Fruit fly (Drosophila melanogaster) whole organism, pupa: Measurements from ENCODE around the gene IFT46.
A peak's percentile ranks its signal among the peaks of the same experiment; 100 is the strongest.

Source experiments
- CG10348 ChIP-seq: fragments of 200-800 bp; sonication (Bioruptor generic); IDR thresholded peaks from 2 replicates; pipeline ENCODE4 v1.3.6; 2022; ENCODE audit warnings: missing biosample characterization, missing genetic modification characterization
- CG12605 ChIP-seq: fragments of 200-800 bp; sonication (Bioruptor generic); IDR thresholded peaks from 2 replicates; pipeline ENCODE4 v1.3.6; 2022; ENCODE audit warnings: missing biosample characterization, missing genetic modification characterization
- CG13204 ChIP-seq: fragments of 200-800 bp; sonication (Bioruptor generic); optimal IDR thresholded peaks from 2 replicates; lab custom pipeline; 2018; ENCODE audit warnings: missing biosample characterization, mild to moderate bottlenecking, missing genetic modification characterization, moderate library complexity
- CG14655 ChIP-seq: fragments of 200-800 bp; sonication (Bioruptor generic); optimal IDR thresholded peaks from 3 replicates; lab custom pipeline; 2017; ENCODE audit warnings: mild to moderate bottlenecking, missing biosample characterization, missing genetic modification reagents, missing genetic modification characterization
- CG15710 ChIP-seq: fragments of 200-800 bp; sonication (Bioruptor generic); optimal IDR thresholded peaks from 2 replicates; lab custom pipeline; 2018; ENCODE audit warnings: missing biosample characterization, mild to moderate bottlenecking, missing genetic modification characterization, moderate library complexity
- CG17806 ChIP-seq: fragments of 200-800 bp; sonication (Bioruptor generic); optimal IDR thresholded peaks from 2 replicates; lab custom pipeline; 2018; ENCODE audit warnings: missing biosample characterization, mild to moderate bottlenecking, missing genetic modification characterization, moderate library complexity
- CG32121 ChIP-seq: fragments of 200-800 bp; sonication (Bioruptor generic); IDR thresholded peaks from 2 replicates; pipeline ENCODE4 v1.3.6; 2022; ENCODE audit warnings: missing biosample characterization, missing genetic modification characterization
- CG34367 ChIP-seq: fragments of 200-800 bp; sonication (Bioruptor generic); optimal IDR thresholded peaks from 2 replicates; lab custom pipeline; 2018; ENCODE audit warnings: missing biosample characterization, mild to moderate bottlenecking, missing genetic modification characterization
- CG4496 ChIP-seq: fragments of 200-800 bp; sonication (Bioruptor generic); IDR thresholded peaks from 3 replicates; pipeline ENCODE4 v1.3.6; 2022; ENCODE audit warnings: missing biosample characterization, missing genetic modification characterization
- CG8159 ChIP-seq: fragments of 200-800 bp; sonication (Bioruptor generic); optimal IDR thresholded peaks from 3 replicates; lab custom pipeline; 2018; ENCODE audit warnings: missing biosample characterization, mild to moderate bottlenecking, missing genetic modification characterization, moderate library complexity
- CG8301 ChIP-seq: fragments of 200-800 bp; sonication (Bioruptor generic); optimal IDR thresholded peaks from 2 replicates; lab custom pipeline; 2018; ENCODE audit warnings: missing biosample characterization, mild to moderate bottlenecking, missing genetic modification characterization
- CG9948 ChIP-seq: fragments of 200-800 bp; sonication (Bioruptor generic); optimal IDR thresholded peaks from 2 replicates; lab custom pipeline; 2018; ENCODE audit warnings: missing biosample characterization, mild to moderate bottlenecking, missing genetic modification characterization, moderate library complexity
- D1 ChIP-seq: fragments of 200-800 bp; sonication (Bioruptor generic); optimal IDR thresholded peaks from 2 replicates; lab custom pipeline; 2018; ENCODE audit warnings: missing biosample characterization, mild to moderate bottlenecking, missing genetic modification characterization, moderate library complexity
- EcR ChIP-seq: fragments of 200-800 bp; sonication (Bioruptor generic); optimal IDR thresholded peaks from 3 replicates; lab custom pipeline; 2019; ENCODE audit warnings: missing biosample characterization, missing genetic modification characterization, mild to moderate bottlenecking, moderate library complexity, missing genetic modification reagents
- Ets98B ChIP-seq: fragments of 200-800 bp; sonication (Bioruptor generic); IDR thresholded peaks from 2 replicates; pipeline ENCODE4 v1.3.6; 2022; ENCODE audit warnings: missing biosample characterization, missing genetic modification characterization
- Pif1A ChIP-seq: fragments of 200-800 bp; sonication (Bioruptor generic); optimal IDR thresholded peaks from 3 replicates; lab custom pipeline; 2016; ENCODE audit warnings: missing biosample characterization, missing genetic modification characterization
- Pif1B ChIP-seq: fragments of 200-800 bp; sonication (Bioruptor generic); optimal IDR thresholded peaks from 3 replicates; lab custom pipeline; 2016; ENCODE audit warnings: missing biosample characterization, missing genetic modification characterization
- Snoo ChIP-seq: fragments of 200-800 bp; sonication (Bioruptor generic); optimal IDR thresholded peaks from 3 replicates; lab custom pipeline; 2017; ENCODE audit warnings: missing biosample characterization, mild to moderate bottlenecking, missing genetic modification characterization, inconsistent platforms
- fd96Ca ChIP-seq: fragments of 200-800 bp; sonication (Bioruptor generic); IDR thresholded peaks from 3 replicates; pipeline ENCODE4 v1.3.6; 2022; ENCODE audit warnings: missing biosample characterization, missing genetic modification characterization
- gl ChIP-seq: fragments of 200-800 bp; sonication (Bioruptor generic); optimal IDR thresholded peaks from 2 replicates; lab custom pipeline; 2018; ENCODE audit warnings: missing biosample characterization, mild to moderate bottlenecking, missing genetic modification characterization
- rn ChIP-seq: fragments of 200-800 bp; sonication (Bioruptor generic); IDR thresholded peaks from 2 replicates; pipeline ENCODE4 v1.3.6; 2022; ENCODE audit warnings: missing biosample characterization, missing genetic modification characterization

The IFT46 gene

dm6 chr2L:18617003-18617402, 1.1 kb upstream of the IFT46 start, which contains the start of gene MESR3:
Gene MESR3, plus strand, starts transcription at chr2L:18617256.
- TF ChIP-seq CG15710 (tag; lab: Kevin White, UChicago) (peak; percentile 29), CG32121 (GFP tag; lab: Robert Waterston, UW) (peak; percentile 82), CG8301 (peak; percentile 71), CG10348 (no peak), Ets98B (GFP tag; lab: Robert Waterston, UW) (peak; percentile 86), Pif1A (no peak), gl (tag; lab: Kevin White, UChicago) (no peak), EcR (GFP tag; lab: Kevin White, UChicago) (no peak), D1 (tag; lab: Kevin White, UChicago) (peak; percentile 83), CG17806 (peak; percentile 80), rn (0 out of 2 replicates have a peak, but pooled peaks have one; percentile 10), CG4496 (GFP tag; lab: Robert Waterston, UW) (peak; percentile 72), CG14655 (GFP tag; lab: Kevin White, UChicago) (no peak), fd96Ca (GFP tag; lab: Robert Waterston, UW) (peak; percentile 63; the same call in 2 of the 3 replicates), CG13204 (GFP tag; lab: Kevin White, UChicago) (no peak), CG8159 (peak; percentile 78), CG34367 (tag; lab: Kevin White, UChicago) (peak; percentile 35), Pif1B (no peak), CG9948 (tag; lab: Kevin White, UChicago) (peak; percentile 53), Snoo (tag; lab: Kevin White, UChicago) (peak; percentile 64), CG12605 (GFP tag; lab: Robert Waterston, UW) (peak; percentile 72)

- TF ChIP-seq CG17806 (no peak), gl (tag; lab: Kevin White, UChicago) (no peak), CG10348 (no peak), CG12605 (GFP tag; lab: Robert Waterston, UW) (no peak), Pif1A (no peak), CG14655 (GFP tag; lab: Kevin White, UChicago) (no peak), CG32121 (GFP tag; lab: Robert Waterston, UW) (no peak), Ets98B (GFP tag; lab: Robert Waterston, UW) (no peak), CG8159 (no peak), EcR (GFP tag; lab: Kevin White, UChicago) (no peak), Snoo (tag; lab: Kevin White, UChicago) (no peak), CG8301 (no peak), Pif1B (no peak), CG15710 (tag; lab: Kevin White, UChicago) (no peak), CG4496 (GFP tag; lab: Robert Waterston, UW) (no peak), CG34367 (tag; lab: Kevin White, UChicago) (no peak), rn (no peak), CG9948 (tag; lab: Kevin White, UChicago) (no peak), D1 (tag; lab: Kevin White, UChicago) (no peak), CG13204 (GFP tag; lab: Kevin White, UChicago) (no peak)
- TF ChIP-seq, all 21 proteins: peak for 0
Observed at dm6 chr2L:18612106-18612505, 3.8 kb downstream of the IFT46 start, which contains the start of gene Atac2. Gene Atac2, minus strand, starts transcription at chr2L:18612249.

DNA sequence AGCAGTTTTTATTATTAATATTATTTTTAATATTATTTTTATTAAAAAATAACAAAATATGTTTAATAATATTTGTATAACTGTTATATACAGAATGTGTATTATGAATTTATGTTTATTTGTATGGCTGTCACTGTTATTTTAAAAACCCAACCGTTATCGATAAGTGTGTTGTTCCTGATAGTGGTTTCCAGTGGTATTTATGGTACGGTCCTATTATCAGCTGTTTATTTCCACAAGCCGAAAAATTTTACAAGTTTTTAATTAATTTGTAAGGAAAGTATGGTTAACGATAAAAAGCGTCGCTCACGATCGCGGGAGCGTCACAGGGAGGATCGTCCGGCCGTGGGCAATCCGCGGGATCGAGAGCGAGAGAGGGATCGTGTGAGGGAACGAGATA, 9.3 kb downstream of the IFT46 start, which contains the start of gene CG10333:
Gene CG10333 (plus strand): TSS at position 191 of the 400 bp plus-strand sequence.
- no peak for TF ChIP-seq Ets98B (GFP tag; lab: Robert Waterston, UW)
- TF ChIP-seq Pif1A: no peak
- TF ChIP-seq CG34367 (tag; lab: Kevin White, UChicago): no peak
- TF ChIP-seq EcR (GFP tag; lab: Kevin White, UChicago): no peak
- no peak for TF ChIP-seq fd96Ca (GFP tag; lab: Robert Waterston, UW)
- TF ChIP-seq D1 (tag; lab: Kevin White, UChicago): no peak
- TF ChIP-seq CG8159: no peak
- no peak for TF ChIP-seq CG9948 (tag; lab: Kevin White, UChicago)
- TF ChIP-seq CG14655 (GFP tag; lab: Kevin White, UChicago): no peak
- TF ChIP-seq CG32121 (GFP tag; lab: Robert Waterston, UW): no peak
- TF ChIP-seq Pif1B: no peak
- TF ChIP-seq gl (tag; lab: Kevin White, UChicago): no peak

dm6 chr2L:18605549-18605948, 10.4 kb downstream of the IFT46 start, which contains the start of gene CG31789:
Gene CG31789, plus strand, starts transcription at chr2L:18605928.
- no peak for TF ChIP-seq Ets98B (GFP tag; lab: Robert Waterston, UW)
- TF ChIP-seq Pif1A: no peak
- TF ChIP-seq CG10348: no peak

DNA sequence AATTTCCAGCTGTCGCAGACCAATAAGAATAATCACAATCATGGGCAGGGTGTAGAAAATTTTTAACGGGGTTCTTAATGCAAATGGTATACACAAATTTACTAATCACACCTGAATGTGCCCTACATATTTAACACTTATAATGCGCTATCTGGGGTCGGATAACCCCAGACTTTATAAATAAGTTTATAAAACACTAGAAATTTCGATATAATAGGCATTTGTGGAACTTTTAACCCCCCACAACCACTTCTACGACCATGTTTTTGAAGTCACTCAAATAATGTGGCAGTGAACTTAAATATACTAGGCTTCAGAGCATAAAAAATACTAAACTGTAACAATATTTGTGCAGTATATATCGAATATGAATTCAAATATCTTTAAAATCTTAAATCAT, 10.9 kb downstream of the IFT46 start, which contains the start of gene CG10413:
Gene CG10413 (minus strand): TSS at position 264 of the 400 bp plus-strand sequence.
- TF ChIP-seq EcR (GFP tag; lab: Kevin White, UChicago): peak; percentile 0
- TF ChIP-seq CG13204 (GFP tag; lab: Kevin White, UChicago): no peak
- peak; percentile 98 for TF ChIP-seq Snoo (tag; lab: Kevin White, UChicago)
- peak; percentile 90 for TF ChIP-seq CG10348
- peak; percentile 97 for TF ChIP-seq CG14655 (GFP tag; lab: Kevin White, UChicago)
- peak; percentile 98 for TF ChIP-seq Pif1B
- peak; percentile 98 for TF ChIP-seq CG17806
- TF ChIP-seq CG32121 (GFP tag; lab: Robert Waterston, UW): peak; percentile 98
- peak; percentile 94 for TF ChIP-seq gl (tag; lab: Kevin White, UChicago)
- peak; percentile 90 for TF ChIP-seq rn
- TF ChIP-seq CG9948 (tag; lab: Kevin White, UChicago): peak; percentile 97
- TF ChIP-seq Pif1A: peak; percentile 99
- TF ChIP-seq CG8159: peak; percentile 98
- peak; percentile 98 for TF ChIP-seq CG8301
- TF ChIP-seq D1 (tag; lab: Kevin White, UChicago): peak; percentile 93
- TF ChIP-seq CG4496 (GFP tag; lab: Robert Waterston, UW): peak; percentile 98
- peak; percentile 96 for TF ChIP-seq CG34367 (tag; lab: Kevin White, UChicago)
- peak; percentile 97 for TF ChIP-seq Ets98B (GFP tag; lab: Robert Waterston, UW)
- TF ChIP-seq fd96Ca (GFP tag; lab: Robert Waterston, UW): peak; percentile 98
- peak; percentile 98 for TF ChIP-seq CG15710 (tag; lab: Kevin White, UChicago)
- peak; percentile 92 for TF ChIP-seq CG12605 (GFP tag; lab: Robert Waterston, UW)
